Worm (Caenorhabditis elegans) whole organism, late embryonic: Measurements from ENCODE around the gene K09H11.11.

Experiments
- K09A11.1 ChIP-seq: sonication (generic microtip); optimal IDR thresholded peaks from 2 replicates; lab custom pipeline; 2017; ENCODE audit warnings: antibody characterized with exemption, mild to moderate bottlenecking, missing genetic modification characterization, missing compliant biosample characterization; ENCODE audit not compliant: insufficient read depth
- ama-1 ChIP-seq: fragments of 150-350 bp; optimal IDR thresholded peaks from 2 replicates; lab custom pipeline; 2014
- ceh-6 ChIP-seq: fragments of 200-800 bp; sonication (Bioruptor generic); optimal IDR thresholded peaks from 2 replicates; lab custom pipeline; 2018; ENCODE audit warnings: mild to moderate bottlenecking, missing genetic modification characterization, missing compliant biosample characterization
- ceh-9 ChIP-seq: sonication (generic microtip); optimal IDR thresholded peaks from 2 replicates; lab custom pipeline; 2016; ENCODE audit warnings: mild to moderate bottlenecking, missing genetic modification characterization, inconsistent platforms, missing compliant biosample characterization
- elt-4 ChIP-seq: sonication (generic microtip); optimal IDR thresholded peaks from 2 replicates; lab custom pipeline; 2016; ENCODE audit warnings: missing genetic modification characterization, missing compliant biosample characterization
- eyg-1 ChIP-seq: sonication (generic microtip); optimal IDR thresholded peaks from 2 replicates; lab custom pipeline; 2016; ENCODE audit warnings: missing genotype, missing genetic modification characterization, missing compliant biosample characterization
- pha-4 ChIP-seq: fragments of 150-350 bp; optimal IDR thresholded peaks from 2 replicates; lab custom pipeline; 2018; ENCODE audit warnings: missing biosample characterization, missing genetic modification reagents, missing genetic modification characterization
- tbx-2 ChIP-seq: sonication (generic microtip); optimal IDR thresholded peaks from 2 replicates; lab custom pipeline; 2016; ENCODE audit warnings: missing genetic modification characterization, missing compliant biosample characterization
- unc-3 ChIP-seq, 2 experiments: fragments of 200-800 bp in 1 of 2; sonication (Bioruptor generic) in 1 of 2; sonication (generic microtip) in 1 of 2; conservative IDR thresholded peaks in 1 of 2; optimal IDR thresholded peaks in 1 of 2; 2 replicates each; pipeline versions ENCODE4 v1.3.6 to Lab custom; 2016 to 2022; ENCODE audit warnings: missing compliant biosample characterization in 2 of 2, missing genetic modification characterization in 2 of 2, missing genetic modification reagents in 1 of 2
- unc-55 ChIP-seq: sonication (generic microtip); optimal IDR thresholded peaks from 2 replicates; lab custom pipeline; 2017; ENCODE audit warnings: missing biosample characterization, missing genetic modification reagents, missing genetic modification characterization

- no peak for TF ChIP-seq ama-1 (lab: Kevin White, UChicago)
- TF ChIP-seq tbx-2 (tag; lab: Kevin White, UChicago) = no peak
- TF ChIP-seq unc-55 (GFP tag; lab: Kevin White, UChicago) = no peak
- no peak for TF ChIP-seq K09A11.1 (tag; lab: Kevin White, UChicago)
- no peak for TF ChIP-seq ceh-6 (GFP tag; lab: Kevin White, UChicago)
- no peak for TF ChIP-seq elt-4 (tag; lab: Kevin White, UChicago)
- TF ChIP-seq eyg-1 (tag; lab: Kevin White, UChicago) = no peak
- TF ChIP-seq ceh-9 (tag; lab: Kevin White, UChicago) = no peak
- no peak for TF ChIP-seq pha-4 (tag; lab: Kevin White, UChicago)
- no peak for TF ChIP-seq unc-3 (GFP tag; conservative IDR thresholded peaks at IDR 0.05; lab: Robert Waterston, UW)
- no peak for TF ChIP-seq unc-3 (tag; optimal IDR thresholded peaks at IDR 0.05; lab: Kevin White, UChicago)
Observed at ce11 chrV:5765081-5765480, 10.0 kb upstream of the K09H11.11 start, which contains the start of gene pgph-2.
